Worm (Caenorhabditis elegans) whole organism, L4 larva: ENCODE data around the gene Y116A8C.37.

Experiments used
- D1046.2 ChIP-seq: fragments of 200-800 bp; sonication (Bioruptor generic); IDR thresholded peaks from 2 replicates; pipeline ENCODE4 v1.3.6; 2022; ENCODE audit warnings: missing genetic modification characterization, missing compliant biosample characterization
- F10B5.3 ChIP-seq: sonication (generic microtip); optimal IDR thresholded peaks from 2 replicates; lab custom pipeline; 2016; ENCODE audit warnings: mild to moderate bottlenecking, missing genetic modification characterization, missing compliant biosample characterization
- F37D6.2 ChIP-seq: sonication (generic microtip); optimal IDR thresholded peaks from 2 replicates; lab custom pipeline; 2016; ENCODE audit warnings: mild to moderate bottlenecking, missing genetic modification characterization, missing compliant biosample characterization
- T20F7.1 ChIP-seq: fragments of 200-800 bp; sonication (Bioruptor generic); optimal IDR thresholded peaks from 2 replicates; lab custom pipeline; 2018; ENCODE audit warnings: mild to moderate bottlenecking, missing genetic modification characterization, missing compliant biosample characterization
- Y48G9A.11 ChIP-seq: fragments of 200-800 bp; sonication (Bioruptor generic); IDR thresholded peaks from 2 replicates; pipeline ENCODE4 v1.3.6; 2022; ENCODE audit warnings: missing genetic modification reagents, missing genetic modification characterization, missing compliant biosample characterization
- Y5F2A.4 ChIP-seq: fragments of 200-800 bp; sonication (Bioruptor generic); optimal IDR thresholded peaks from 2 replicates; lab custom pipeline; 2018; ENCODE audit warnings: mild to moderate bottlenecking, missing genetic modification characterization, missing compliant biosample characterization
- aha-1 ChIP-seq: fragments of 150-350 bp; peaks from one replicate; lab custom pipeline; 2014; ENCODE audit warnings: missing biosample characterization, missing genetic modification characterization
- attf-4 ChIP-seq: sonication (generic microtip); optimal IDR thresholded peaks from 3 replicates; lab custom pipeline; 2017; ENCODE audit warnings: missing biosample characterization, missing genetic modification characterization
- ceh-82 ChIP-seq: sonication (generic microtip); optimal IDR thresholded peaks from 2 replicates; lab custom pipeline; 2017; ENCODE audit warnings: missing biosample characterization, missing genetic modification characterization
- ctbp-1 ChIP-seq: fragments of 200-800 bp; sonication (Bioruptor generic); IDR thresholded peaks from 2 replicates; pipeline ENCODE4 v1.3.6; 2022; ENCODE audit warnings: missing genetic modification reagents, missing genetic modification characterization, missing compliant biosample characterization
- daf-16 ChIP-seq, 3 experiments: sonication (generic microtip); optimal IDR thresholded peaks; 2 replicates each; lab custom pipeline; 2016 to 2017; ENCODE audit warnings: missing genetic modification characterization in 3 of 3, missing genetic modification reagents in 3 of 3, mild to moderate bottlenecking in 2 of 3, missing compliant biosample characterization in 2 of 3, missing biosample characterization in 1 of 3, moderate library complexity in 1 of 3
- daf-8 ChIP-seq: fragments of 200-800 bp; sonication (Bioruptor generic); IDR thresholded peaks from 2 replicates; pipeline ENCODE4 v1.3.6; 2022; ENCODE audit warnings: missing genetic modification characterization, missing compliant biosample characterization
- dmd-8 ChIP-seq: fragments of 200-800 bp; sonication (Bioruptor generic); IDR thresholded peaks from 2 replicates; pipeline ENCODE4 v1.3.6; 2022; ENCODE audit warnings: missing genetic modification characterization, missing compliant biosample characterization
- dmd-9 ChIP-seq: fragments of 200-800 bp; sonication (Bioruptor generic); IDR thresholded peaks from 2 replicates; pipeline ENCODE4 v1.3.6; 2022; ENCODE audit warnings: missing genetic modification reagents, missing genetic modification characterization, missing compliant biosample characterization
- dpl-1 ChIP-seq: fragments of 150-350 bp; optimal IDR thresholded peaks from 2 replicates; lab custom pipeline; 2014; ENCODE audit warnings: missing biosample characterization, missing genetic modification reagents, missing genetic modification characterization
- duxl-1 ChIP-seq: sonication (generic microtip); optimal IDR thresholded peaks from 2 replicates; lab custom pipeline; 2016; ENCODE audit warnings: mild to moderate bottlenecking, missing genetic modification characterization, moderate library complexity, missing compliant biosample characterization; ENCODE audit not compliant: poor library complexity
- fos-1 ChIP-seq: fragments of 150-350 bp; optimal IDR thresholded peaks from 2 replicates; lab custom pipeline; 2014; ENCODE audit warnings: missing biosample characterization, missing genetic modification characterization
- hif-1 ChIP-seq, 2 experiments: sonication (generic microtip); optimal IDR thresholded peaks; 2 replicates each; lab custom pipeline; 2016 to 2017; ENCODE audit warnings: missing compliant biosample characterization in 2 of 2, missing genetic modification characterization in 2 of 2, missing genetic modification reagents in 2 of 2, missing genotype in 2 of 2, mild to moderate bottlenecking in 1 of 2
- hlh-11 ChIP-seq: fragments of 200-800 bp; sonication (Bioruptor generic); optimal IDR thresholded peaks from 2 replicates; lab custom pipeline; 2018; ENCODE audit warnings: mild to moderate bottlenecking, missing genetic modification characterization, missing compliant biosample characterization
- hmg-1.1 ChIP-seq: fragments of 200-800 bp; sonication (Bioruptor generic); IDR thresholded peaks from 2 replicates; pipeline ENCODE4 v1.3.6; 2022; ENCODE audit warnings: missing genetic modification reagents, missing genetic modification characterization, missing compliant biosample characterization
- lin-13 ChIP-seq: fragments of 150-350 bp; optimal IDR thresholded peaks from 2 replicates; lab custom pipeline; 2014; ENCODE audit warnings: missing biosample characterization, missing genetic modification reagents, missing genetic modification characterization
- lir-3 ChIP-seq: sonication (generic microtip); optimal IDR thresholded peaks from 2 replicates; lab custom pipeline; 2016; ENCODE audit warnings: mild to moderate bottlenecking, missing genetic modification characterization, missing compliant biosample characterization
- lsy-2 ChIP-seq, 2 experiments: fragments of 150-350 bp in 1 of 2; sonication (generic microtip) in 1 of 2; optimal IDR thresholded peaks; 2 replicates each; lab custom pipeline; 2014 to 2017; ENCODE audit warnings: missing biosample characterization in 2 of 2, missing genetic modification characterization in 2 of 2
- madf-9 ChIP-seq: fragments of 200-800 bp; sonication (Bioruptor generic); conservative IDR thresholded peaks from 2 replicates; pipeline ENCODE4 v1.3.6; 2022; ENCODE audit warnings: missing genetic modification reagents, missing genetic modification characterization, missing compliant biosample characterization
- mdl-1 ChIP-seq, 2 experiments: fragments of 150-350 bp in 1 of 2; sonication (generic microtip) in 1 of 2; optimal IDR thresholded peaks; 2 replicates each; lab custom pipeline; 2014 to 2017; ENCODE audit warnings: missing biosample characterization in 2 of 2, missing genetic modification characterization in 2 of 2
- mdt-29 ChIP-seq: fragments of 200-800 bp; sonication (Bioruptor generic); IDR thresholded peaks from 2 replicates; pipeline ENCODE4 v1.3.6; 2022; ENCODE audit warnings: missing genetic modification reagents, missing genetic modification characterization, missing compliant biosample characterization
- mep-1 ChIP-seq: fragments of 150-350 bp; sonication (generic microtip); optimal IDR thresholded peaks from 3 replicates; lab custom pipeline; 2014; ENCODE audit warnings: missing biosample characterization, missing genetic modification characterization
- mes-2 ChIP-seq: sonication (generic microtip); optimal IDR thresholded peaks from 2 replicates; lab custom pipeline; 2016; ENCODE audit warnings: missing genotype, mild to moderate bottlenecking, missing genetic modification characterization, missing compliant biosample characterization; ENCODE audit not compliant: poor library complexity, severe bottlenecking
- nhr-10 ChIP-seq: fragments of 150-350 bp; optimal IDR thresholded peaks from 2 replicates; lab custom pipeline; 2014; ENCODE audit warnings: missing biosample characterization, missing genetic modification characterization
- nhr-102 ChIP-seq: sonication (generic microtip); optimal IDR thresholded peaks from 2 replicates; lab custom pipeline; 2016; ENCODE audit warnings: mild to moderate bottlenecking, missing genetic modification characterization, moderate library complexity, missing compliant biosample characterization
- nhr-11 ChIP-seq: fragments of 150-350 bp; optimal IDR thresholded peaks from 2 replicates; lab custom pipeline; 2014; ENCODE audit warnings: missing biosample characterization, missing genetic modification characterization
- nhr-6 ChIP-seq: fragments of 150-350 bp; optimal IDR thresholded peaks from 2 replicates; lab custom pipeline; 2014; ENCODE audit warnings: missing biosample characterization, missing genetic modification characterization
- nhr-77 ChIP-seq: fragments of 150-350 bp; optimal IDR thresholded peaks from 2 replicates; lab custom pipeline; 2014; ENCODE audit warnings: missing biosample characterization, missing genetic modification characterization
- pha-4 ChIP-seq, 2 experiments: fragments of 150-350 bp in 1 of 2; fragments of 200-800 bp in 1 of 2; sonication (Bioruptor generic) in 1 of 2; IDR thresholded peaks in 1 of 2; optimal IDR thresholded peaks in 1 of 2; 2 replicates each; pipeline versions ENCODE4 v1.3.6 to Lab custom; 2014 to 2022; ENCODE audit warnings: missing genetic modification characterization in 2 of 2, missing genetic modification reagents in 2 of 2, missing biosample characterization in 1 of 2, missing compliant biosample characterization in 1 of 2
- saeg-2 ChIP-seq: fragments of 200-800 bp; sonication (Bioruptor generic); IDR thresholded peaks from 2 replicates; pipeline ENCODE4 v1.3.6; 2022; ENCODE audit warnings: missing genetic modification reagents, missing genetic modification characterization, missing compliant biosample characterization
- sdz-12 ChIP-seq: fragments of 200-800 bp; sonication (Bioruptor generic); optimal IDR thresholded peaks from 2 replicates; lab custom pipeline; 2018; ENCODE audit warnings: mild to moderate bottlenecking, missing genetic modification characterization, missing compliant biosample characterization
- set-16 ChIP-seq: fragments of 200-800 bp; sonication (Bioruptor generic); IDR thresholded peaks from 2 replicates; pipeline ENCODE4 v1.3.6; 2022; ENCODE audit warnings: missing genetic modification reagents, missing genetic modification characterization, missing compliant biosample characterization
- skn-1 ChIP-seq: fragments of 150-350 bp; optimal IDR thresholded peaks from 2 replicates; lab custom pipeline; 2014; ENCODE audit warnings: missing biosample characterization, missing genetic modification characterization
- snpc-1.2 ChIP-seq: fragments of 200-800 bp; sonication (Bioruptor generic); IDR thresholded peaks from 2 replicates; pipeline ENCODE4 v1.3.6; 2022; ENCODE audit warnings: missing genetic modification reagents, missing genetic modification characterization, missing compliant biosample characterization
- snpc-4 ChIP-seq: fragments of 150-350 bp; optimal IDR thresholded peaks from 2 replicates; lab custom pipeline; 2014; ENCODE audit warnings: missing biosample characterization, missing genetic modification characterization
- tra-1 ChIP-seq: fragments of 200-800 bp; sonication (Bioruptor generic); IDR thresholded peaks from 2 replicates; pipeline ENCODE4 v1.3.6; 2022; ENCODE audit warnings: missing genetic modification reagents, missing genetic modification characterization, missing compliant biosample characterization
- zfp-2 ChIP-seq: sonication (generic microtip); optimal IDR thresholded peaks from 2 replicates; lab custom pipeline; 2016; ENCODE audit warnings: mild to moderate bottlenecking, missing genetic modification characterization, missing compliant biosample characterization
- ztf-7 ChIP-seq: fragments of 150-350 bp; optimal IDR thresholded peaks from 2 replicates; lab custom pipeline; 2014; ENCODE audit warnings: missing biosample characterization, missing genetic modification characterization

Y116A8C.37 gene

DNA sequence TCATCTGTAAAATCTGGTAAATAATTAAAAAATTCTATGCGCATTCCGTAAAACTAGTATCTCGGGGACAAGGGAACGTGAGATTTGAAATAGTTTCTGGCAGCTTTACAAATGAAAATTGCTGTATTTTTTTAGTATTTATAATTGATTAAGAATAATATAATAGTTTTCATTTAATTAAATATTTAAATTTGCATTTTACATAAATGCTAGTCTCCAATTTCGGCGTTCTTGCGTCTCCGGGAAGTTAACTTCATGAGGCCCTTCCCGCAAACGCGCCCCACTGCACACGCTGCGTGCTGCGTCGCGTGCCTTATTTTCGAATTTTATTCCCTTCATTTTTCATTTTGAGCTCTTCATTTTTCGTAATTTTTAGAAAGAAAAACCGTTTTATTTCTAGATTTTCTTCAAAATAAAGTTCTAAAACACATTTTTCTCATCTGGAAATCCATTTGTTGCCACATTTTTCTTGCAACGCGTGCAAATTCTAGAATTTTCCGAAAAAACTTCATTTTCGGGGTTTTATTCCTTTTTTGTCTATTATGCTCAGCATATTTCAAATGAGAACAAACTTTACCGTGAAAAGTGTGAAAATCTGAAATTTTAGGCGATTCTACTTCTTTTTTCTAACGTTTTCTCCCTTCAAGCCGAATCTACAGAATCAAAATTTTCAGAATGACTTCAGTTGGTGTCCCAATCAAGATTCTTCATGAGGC, 43.4 kb downstream of the Y116A8C.37 start, which contains the start of the genes snx-13 and snr-1 (continued):
- TF ChIP-seq lsy-2 (tag; optimal IDR thresholded peaks at IDR 0.05; lab: Kevin White, UChicago) (peak; percentile 35 to 82), nhr-11 (tag; lab: Kevin White, UChicago) (peak; percentile 17), Y5F2A.4 (no peak), zfp-2 (tag; lab: Kevin White, UChicago) (peak; percentile 62), fos-1 (tag; lab: Kevin White, UChicago) (no peak), ceh-82 (no peak), duxl-1 (tag; lab: Kevin White, UChicago) (no peak), madf-9 (peak; percentile 76; the same call in 1 of the 2 replicates), Y48G9A.11 (GFP tag; lab: Robert Waterston, UW) (peak; percentile 64), nhr-6 (no peak), D1046.2 (GFP tag; lab: Robert Waterston, UW) (peak; percentile 79; the same call in 1 of the 2 replicates), mdt-29 (GFP tag; lab: Robert Waterston, UW) (no peak), F37D6.2 (tag; lab: Kevin White, UChicago) (peak; percentile 69), hmg-1.1 (GFP tag; lab: Robert Waterston, UW) (peak; percentile 75), lin-13 (GFP tag; lab: Kevin White, UChicago) (peak; percentile 50), snpc-1.2 (GFP tag; lab: Robert Waterston, UW) (peak; percentile 81), mdl-1 (tag; optimal IDR thresholded peaks at IDR 0.05; lab: Kevin White, UChicago) (peak in 1 of 2 experiments; percentile 65), ztf-7 (no peak), set-16 (0 out of 2 replicates have a peak, but pooled peaks have one; percentile 13), saeg-2 (GFP tag; lab: Robert Waterston, UW) (no peak), snpc-4 (tag; lab: Kevin White, UChicago) (no peak), tra-1 (GFP tag; lab: Robert Waterston, UW) (no peak), skn-1 (tag; lab: Kevin White, UChicago) (no peak), nhr-77 (peak; percentile 60), hlh-11 (tag; lab: Kevin White, UChicago) (no peak), dmd-8 (GFP tag; lab: Robert Waterston, UW) (no peak), mep-1 (tag; lab: Kevin White, UChicago) (peak; percentile 82), T20F7.1 (GFP tag; lab: Kevin White, UChicago) (peak; percentile 78), daf-16 (GFP tag; optimal IDR thresholded peaks at IDR 0.05; lab: Kevin White, UChicago) (peak in 1 of 2 experiments; percentile 30), daf-16 (tag; optimal IDR thresholded peaks at IDR 0.05; lab: Kevin White, UChicago) (peak; percentile 39), hif-1 (tag; optimal IDR thresholded peaks at IDR 0.05; lab: Kevin White, UChicago) (peak in 1 of 2 experiments; percentile 95), daf-8 (GFP tag; lab: Robert Waterston, UW) (no peak), mes-2 (tag; lab: Kevin White, UChicago) (peak; percentile 96), lir-3 (tag; lab: Kevin White, UChicago) (peak; percentile 58), sdz-12 (GFP tag; lab: Kevin White, UChicago) (peak; percentile 89), dmd-9 (GFP tag; lab: Robert Waterston, UW) (peak; percentile 80), ctbp-1 (GFP tag; lab: Robert Waterston, UW) (no peak; the same call in 1 of the 2 replicates), F10B5.3 (tag; lab: Kevin White, UChicago) (no peak), pha-4 (GFP tag; IDR thresholded peaks at IDR 0.05; lab: Robert Waterston, UW) (peak; percentile 60; the same call in 1 of the 2 replicates), pha-4 (tag; optimal IDR thresholded peaks at IDR 0.05; lab: Kevin White, UChicago) (no peak), aha-1 (tag; lab: Kevin White, UChicago) (peak; percentile 97), dpl-1 (peak; percentile 69), nhr-10 (tag; lab: Kevin White, UChicago) (no peak), nhr-102 (tag; lab: Kevin White, UChicago) (peak; percentile 38), attf-4 (tag; lab: Kevin White, UChicago) (no peak)
